Worm (Caenorhabditis elegans): ENCODE results near the gene nspg-12.

nspg-12 gene

ce11 chrX:5260389-5260788 lies 3.3 kb downstream of the nspg-12 start:
- TF ChIP-seq med-1 (GFP tag; optimal IDR thresholded peaks at IDR 0.05; ENCODE audit: insufficient read depth): no peak
- no peak for TF ChIP-seq ztf-23 (GFP tag; IDR thresholded peaks at IDR 0.05)
- no peak for TF ChIP-seq ref-1 (GFP tag; conservative IDR thresholded peaks at IDR 0.05)
- no peak for TF ChIP-seq flt-1 (GFP tag; IDR thresholded peaks at IDR 0.05)
- TF ChIP-seq tab-1 (GFP tag; IDR thresholded peaks at IDR 0.05): no peak
- no peak for TF ChIP-seq T22C8.4 (GFP tag; IDR thresholded peaks at IDR 0.05)
- TF ChIP-seq ztf-29 (GFP tag; IDR thresholded peaks at IDR 0.05): no peak
- no peak for TF ChIP-seq klf-2 (GFP tag; conservative IDR thresholded peaks at IDR 0.05)
- TF ChIP-seq cog-1 (tag; optimal IDR thresholded peaks at IDR 0.05): no peak

DNA sequence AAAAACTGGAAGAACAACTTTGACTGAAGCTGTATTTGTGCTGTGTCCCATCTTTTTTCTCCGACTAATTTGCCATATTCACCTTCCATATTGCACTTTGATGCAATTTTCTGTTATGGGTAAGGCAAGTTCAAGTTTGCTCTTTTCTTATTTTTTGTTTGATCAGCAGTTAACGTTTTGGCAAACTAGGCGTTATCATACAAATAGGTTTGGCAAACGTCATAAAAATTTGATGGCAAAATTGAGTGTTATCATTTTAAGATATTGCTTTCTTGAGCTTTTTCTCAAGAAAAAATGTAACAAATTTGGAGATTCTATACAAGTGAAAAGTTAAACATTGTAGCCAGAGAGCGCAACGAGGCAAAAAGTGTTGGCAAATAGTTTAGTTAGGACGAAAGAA lies 4.9 kb downstream of the nspg-12 start:
- TF ChIP-seq ztf-29 (GFP tag; IDR thresholded peaks at IDR 0.05): no peak
- no peak for TF ChIP-seq cog-1 (tag; optimal IDR thresholded peaks at IDR 0.05)

- TF ChIP-seq ztf-29 (GFP tag; IDR thresholded peaks at IDR 0.05) (no peak), ref-1 (GFP tag; conservative IDR thresholded peaks at IDR 0.05) (no peak), med-1 (GFP tag; optimal IDR thresholded peaks at IDR 0.05; ENCODE audit: insufficient read depth) (no peak), tab-1 (GFP tag; IDR thresholded peaks at IDR 0.05) (no peak)
These were observed 6.5 kb downstream of the nspg-12 start for ce11 chrX:5263585-5263984.

DNA sequence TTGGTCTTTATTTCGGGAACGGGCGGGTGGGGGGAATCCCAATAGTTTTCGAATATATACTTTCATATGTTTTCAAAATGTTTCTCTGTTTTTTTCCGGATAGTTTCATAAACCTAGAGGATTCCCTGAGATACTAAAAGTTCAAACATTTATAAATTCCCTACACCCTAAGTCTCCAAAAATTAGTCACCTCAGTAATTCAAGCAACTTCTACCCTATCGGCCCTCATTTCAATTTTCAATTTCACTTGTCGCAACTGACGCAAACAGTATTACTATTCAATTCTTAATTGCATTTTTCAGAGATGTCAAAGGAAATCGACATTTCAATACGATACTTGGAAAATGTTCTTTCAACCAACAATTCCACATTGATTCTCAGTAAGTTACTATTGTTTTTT lies 6.9 kb downstream of the nspg-12 start, which contains the start of gene Y34B4A.4:
Gene Y34B4A.4 (plus strand): TSS at position 301 of the 400 bp plus-strand sequence.
- TF ChIP-seq cog-1 (tag; optimal IDR thresholded peaks at IDR 0.05) (no peak), tab-1 (GFP tag; IDR thresholded peaks at IDR 0.05) (no peak), ref-1 (GFP tag; conservative IDR thresholded peaks at IDR 0.05) (no peak), T22C8.4 (GFP tag; IDR thresholded peaks at IDR 0.05) (no peak), flt-1 (GFP tag; IDR thresholded peaks at IDR 0.05) (no peak), klf-2 (GFP tag; conservative IDR thresholded peaks at IDR 0.05) (no peak), med-1 (GFP tag; optimal IDR thresholded peaks at IDR 0.05; ENCODE audit: insufficient read depth) (no peak), ztf-23 (GFP tag; IDR thresholded peaks at IDR 0.05) (no peak), ztf-29 (GFP tag; IDR thresholded peaks at IDR 0.05) (no peak)

DNA sequence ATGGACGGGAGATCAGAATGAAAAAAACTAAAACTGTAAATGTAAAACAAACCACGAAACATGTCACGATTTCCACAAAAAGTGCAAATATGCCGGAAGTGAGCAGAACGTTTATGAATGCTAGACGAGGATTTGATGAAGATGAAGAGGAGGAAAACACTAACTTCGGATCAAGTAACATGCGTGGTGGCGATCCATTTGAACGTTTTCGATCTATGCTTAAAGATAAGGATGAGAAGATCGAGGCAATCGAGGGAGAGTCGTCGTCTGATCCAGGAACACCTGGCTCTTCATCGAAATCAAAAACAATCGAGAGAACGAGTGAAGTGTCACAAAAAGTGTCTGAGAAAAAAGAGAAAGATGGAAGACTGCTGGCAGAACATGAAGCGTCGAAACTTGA lies 8.3 kb downstream of the nspg-12 start:
- no peak for TF ChIP-seq ztf-29 (GFP tag; IDR thresholded peaks at IDR 0.05)
- TF ChIP-seq flt-1 (GFP tag; IDR thresholded peaks at IDR 0.05): no peak
- no peak for TF ChIP-seq klf-2 (GFP tag; conservative IDR thresholded peaks at IDR 0.05)
- TF ChIP-seq med-1 (GFP tag; optimal IDR thresholded peaks at IDR 0.05; ENCODE audit: insufficient read depth): no peak
- TF ChIP-seq ref-1 (GFP tag; conservative IDR thresholded peaks at IDR 0.05): no peak
- TF ChIP-seq cog-1 (tag; optimal IDR thresholded peaks at IDR 0.05): no peak
- TF ChIP-seq tab-1 (GFP tag; IDR thresholded peaks at IDR 0.05): no peak

DNA sequence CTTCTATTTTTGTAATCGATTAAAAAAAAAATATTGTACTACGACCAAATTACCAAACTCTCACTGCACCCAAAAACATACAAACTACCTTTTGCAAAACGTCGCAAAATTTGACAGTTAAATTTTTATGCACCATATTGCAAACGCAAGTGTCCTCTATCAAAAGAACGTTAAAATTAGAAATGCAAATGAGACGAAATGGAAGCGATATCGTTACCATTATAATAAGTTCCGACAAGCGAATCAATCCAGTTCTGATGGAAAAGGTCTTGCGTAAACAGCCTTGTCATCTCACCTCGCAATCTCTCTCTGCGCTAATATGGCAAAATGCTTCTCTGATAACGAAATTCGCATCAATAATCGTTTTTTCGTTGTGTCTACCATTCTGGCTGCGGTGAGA lies 11.0 kb downstream of the nspg-12 start:
- no peak for TF ChIP-seq T22C8.4 (GFP tag; IDR thresholded peaks at IDR 0.05)
- no peak for TF ChIP-seq ztf-23 (GFP tag; IDR thresholded peaks at IDR 0.05)
- no peak for TF ChIP-seq flt-1 (GFP tag; IDR thresholded peaks at IDR 0.05)
- TF ChIP-seq klf-2 (GFP tag; conservative IDR thresholded peaks at IDR 0.05): no peak
- no peak for TF ChIP-seq ref-1 (GFP tag; conservative IDR thresholded peaks at IDR 0.05)

- no peak for TF ChIP-seq ref-1 (GFP tag; conservative IDR thresholded peaks at IDR 0.05)
These were observed 12.3 kb downstream of the nspg-12 start for ce11 chrX:5269359-5269758.

- no peak; the same call in 1 of the 2 replicates for TF ChIP-seq tab-1 (GFP tag; IDR thresholded peaks at IDR 0.05)
- TF ChIP-seq ztf-29 (GFP tag; IDR thresholded peaks at IDR 0.05): peak; percentile 66; the same call in 1 of the 2 replicates
- no peak for TF ChIP-seq med-1 (GFP tag; optimal IDR thresholded peaks at IDR 0.05; ENCODE audit: insufficient read depth)
- peak; percentile 62 for TF ChIP-seq flt-1 (GFP tag; IDR thresholded peaks at IDR 0.05)
- no peak for TF ChIP-seq ref-1 (GFP tag; conservative IDR thresholded peaks at IDR 0.05)
- peak; percentile 78 for TF ChIP-seq cog-1 (tag; optimal IDR thresholded peaks at IDR 0.05)
- no peak for TF ChIP-seq klf-2 (GFP tag; conservative IDR thresholded peaks at IDR 0.05)
- TF ChIP-seq ztf-23 (GFP tag; IDR thresholded peaks at IDR 0.05): peak; percentile 66; the same call in 1 of the 2 replicates
- TF ChIP-seq T22C8.4 (GFP tag; IDR thresholded peaks at IDR 0.05): no peak; the same call in 1 of the 2 replicates
These were observed 18.1 kb downstream of the nspg-12 start, which contains the start of gene hst-6 for ce11 chrX:5275209-5275608. TSS of gene hst-6 (plus strand) at chrX:5275561.

DNA sequence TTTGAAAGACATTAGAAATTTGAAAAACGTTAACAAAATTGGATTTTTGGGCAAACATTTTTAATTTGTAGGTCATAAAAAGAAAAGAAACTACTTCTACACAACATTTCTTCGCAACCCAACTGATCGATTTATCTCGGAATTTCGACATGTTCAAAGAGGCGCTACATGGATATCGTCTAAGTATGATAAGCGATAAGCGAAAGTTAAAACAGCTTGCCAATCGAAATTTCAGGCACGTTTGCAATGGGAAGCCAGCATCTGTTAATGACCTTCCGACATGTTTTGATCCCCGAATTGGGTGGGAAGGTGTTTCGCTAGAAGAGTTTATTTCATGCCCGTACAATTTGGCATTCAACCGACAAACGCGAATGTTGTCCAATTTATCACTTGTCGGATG lies 19.7 kb downstream of the nspg-12 start:
- TF ChIP-seq ref-1 (GFP tag; conservative IDR thresholded peaks at IDR 0.05): no peak
- TF ChIP-seq tab-1 (GFP tag; IDR thresholded peaks at IDR 0.05): no peak
- no peak for TF ChIP-seq med-1 (GFP tag; optimal IDR thresholded peaks at IDR 0.05; ENCODE audit: insufficient read depth)
- no peak for TF ChIP-seq klf-2 (GFP tag; conservative IDR thresholded peaks at IDR 0.05)
- TF ChIP-seq cog-1 (tag; optimal IDR thresholded peaks at IDR 0.05): no peak
- no peak for TF ChIP-seq ztf-29 (GFP tag; IDR thresholded peaks at IDR 0.05)
- TF ChIP-seq flt-1 (GFP tag; IDR thresholded peaks at IDR 0.05): no peak
- TF ChIP-seq T22C8.4 (GFP tag; IDR thresholded peaks at IDR 0.05): no peak
- TF ChIP-seq ztf-23 (GFP tag; IDR thresholded peaks at IDR 0.05): no peak

ce11 chrX:5278249-5278648 lies 21.1 kb downstream of the nspg-12 start:
- TF ChIP-seq cog-1 (tag; optimal IDR thresholded peaks at IDR 0.05): no peak
- no peak for TF ChIP-seq tab-1 (GFP tag; IDR thresholded peaks at IDR 0.05)
- no peak for TF ChIP-seq klf-2 (GFP tag; conservative IDR thresholded peaks at IDR 0.05)
- no peak for TF ChIP-seq flt-1 (GFP tag; IDR thresholded peaks at IDR 0.05)
- TF ChIP-seq ztf-29 (GFP tag; IDR thresholded peaks at IDR 0.05): no peak
- no peak for TF ChIP-seq ztf-23 (GFP tag; IDR thresholded peaks at IDR 0.05)
- TF ChIP-seq ref-1 (GFP tag; conservative IDR thresholded peaks at IDR 0.05): no peak
- TF ChIP-seq T22C8.4 (GFP tag; IDR thresholded peaks at IDR 0.05): no peak
- no peak for TF ChIP-seq med-1 (GFP tag; optimal IDR thresholded peaks at IDR 0.05; ENCODE audit: insufficient read depth)

ce11 chrX:5279170-5279635 lies 22.1 kb downstream of the nspg-12 start, which contains the start of gene Y34B4A.2:
TSS of gene Y34B4A.2 (plus strand) at chrX:5279497.
- TF ChIP-seq flt-1 (GFP tag; IDR thresholded peaks at IDR 0.05): 0 out of 2 replicates have a peak, but pooled peaks have one; percentile 37
- TF ChIP-seq ztf-29 (GFP tag; IDR thresholded peaks at IDR 0.05): no peak
